Fruit fly (Drosophila melanogaster): Measurements from ENCODE around the gene mgl.

The mgl gene

dm6 chrX:9350309-9350708 lies 149.6 kb downstream of the mgl start (continued):
- no peak for TF ChIP-seq CG10543 (GFP tag; optimal IDR thresholded peaks at IDR 0.05)
- no peak for TF ChIP-seq Atf3 (GFP tag; optimal IDR thresholded peaks at IDR 0.05)
- peak; percentile 17 for TF ChIP-seq trem (tag; optimal IDR thresholded peaks at IDR 0.05)
- peak; percentile 57 for TF ChIP-seq slbo (GFP tag; IDR thresholded peaks at IDR 0.05)
- no peak for TF ChIP-seq p53 (GFP tag; optimal IDR thresholded peaks at IDR 0.05)
- peak; percentile 6 for TF ChIP-seq Hmr (GFP tag; optimal IDR thresholded peaks at IDR 0.05)
- TF ChIP-seq crc (GFP tag; optimal IDR thresholded peaks at IDR 0.05) = no peak
- TF ChIP-seq hkb (optimal IDR thresholded peaks at IDR 0.05) = no peak
- no peak; the same call in 1 of the 2 replicates for TF ChIP-seq hkb (GFP tag; IDR thresholded peaks at IDR 0.05)
- TF ChIP-seq CHES-1-like (GFP tag; optimal IDR thresholded peaks at IDR 0.05) = no peak
- peak in 1 of 2 experiments; percentile 22 for TF ChIP-seq dpn (GFP tag; optimal IDR thresholded peaks at IDR 0.05)
- no peak for TF ChIP-seq nom (GFP tag; optimal IDR thresholded peaks at IDR 0.05)
- TF ChIP-seq lola (GFP tag; optimal IDR thresholded peaks at IDR 0.05) = peak in 1 of 3 experiments; percentile 17
- TF ChIP-seq esg (GFP tag; conservative IDR thresholded peaks at IDR 0.05) = no peak; the same call in 1 of the 2 replicates
- TF ChIP-seq Aef1 (GFP tag; IDR thresholded peaks at IDR 0.05) = no peak
- TF ChIP-seq Hand (GFP tag; optimal IDR thresholded peaks at IDR 0.05) = peak; percentile 8
- TF ChIP-seq bab2 (GFP tag; optimal IDR thresholded peaks at IDR 0.05) = no peak
- no peak for TF ChIP-seq HLHmδ (GFP tag; optimal IDR thresholded peaks at IDR 0.05)
- TF ChIP-seq ken (GFP tag; IDR thresholded peaks at IDR 0.05) = no peak
- TF ChIP-seq Ets65A (GFP tag) = peak; percentile 35
- TF ChIP-seq CG17568 (GFP tag; optimal IDR thresholded peaks at IDR 0.05) = no peak
- peak; percentile 50; the same call in 1 of the 2 replicates for TF ChIP-seq CG14014 (GFP tag; IDR thresholded peaks at IDR 0.05)
- no peak for TF ChIP-seq eve (GFP tag; optimal IDR thresholded peaks at IDR 0.05)
- no peak for TF ChIP-seq CG14050 (GFP tag; IDR thresholded peaks at IDR 0.05)
- TF ChIP-seq CG11085 (GFP tag; IDR thresholded peaks at IDR 0.05) = no peak
- no peak for TF ChIP-seq Asciz (GFP tag; optimal IDR thresholded peaks at IDR 0.05)
- TF ChIP-seq dmrt99B (tag; optimal IDR thresholded peaks at IDR 0.05) = peak; percentile 68
- peak; percentile 16 for TF ChIP-seq Nf-YB (GFP tag; optimal IDR thresholded peaks at IDR 0.05)
- no peak for TF ChIP-seq Hmx (GFP tag; optimal IDR thresholded peaks at IDR 0.05)
- peak; percentile 19 for TF ChIP-seq CG13775 (GFP tag; optimal IDR thresholded peaks at IDR 0.05)
- peak; percentile 13 for TF ChIP-seq zen (tag; optimal IDR thresholded peaks at IDR 0.05)
- no peak for TF ChIP-seq her (GFP tag; optimal IDR thresholded peaks at IDR 0.05)
- peak; percentile 65 for TF ChIP-seq CG7839 (tag; optimal IDR thresholded peaks at IDR 0.05)
- TF ChIP-seq Bteb2 (GFP tag; optimal IDR thresholded peaks at IDR 0.05) = no peak
- TF ChIP-seq ewg (GFP tag; optimal IDR thresholded peaks at IDR 0.05) = no peak
- no peak for TF ChIP-seq CG17186 (GFP tag; optimal IDR thresholded peaks at IDR 0.05)
- TF ChIP-seq CG11560 (tag; IDR thresholded peaks at IDR 0.05) = no peak
- no peak for TF ChIP-seq hth (optimal IDR thresholded peaks at IDR 0.05)
- TF ChIP-seq lbe (GFP tag; optimal IDR thresholded peaks at IDR 0.05) = no peak
- peak; percentile 24 for TF ChIP-seq CG18619 (GFP tag; optimal IDR thresholded peaks at IDR 0.05)
- no peak for TF ChIP-seq Drgx (GFP tag; IDR thresholded peaks at IDR 0.05)
- no peak for TF ChIP-seq CG15073 (GFP tag; optimal IDR thresholded peaks at IDR 0.05)
- no peak for TF ChIP-seq CG3281 (GFP tag; optimal IDR thresholded peaks at IDR 0.05)
- no peak for TF ChIP-seq Scr (GFP tag; IDR thresholded peaks at IDR 0.05; ENCODE audit: partially characterized antibody)
- TF ChIP-seq CG3407 (GFP tag; optimal IDR thresholded peaks at IDR 0.05) = no peak
- TF ChIP-seq H2.0 (GFP tag; IDR thresholded peaks at IDR 0.05) = no peak
- peak; percentile 4 for TF ChIP-seq CG15696 (tag; optimal IDR thresholded peaks at IDR 0.05)
- no peak for TF ChIP-seq CG8359 (GFP tag; optimal IDR thresholded peaks at IDR 0.05; ENCODE audit: borderline replicate concordance)
- TF ChIP-seq NK7.1 (GFP tag; optimal IDR thresholded peaks at IDR 0.05) = no peak
- no peak for TF ChIP-seq nau (GFP tag; optimal IDR thresholded peaks at IDR 0.05)
- peak; percentile 17 for TF ChIP-seq CG9437 (GFP tag; optimal IDR thresholded peaks at IDR 0.05)

Measured in whole organism, embryonic.